Fruit fly (Drosophila melanogaster) whole organism, embryonic: ENCODE results near the gene ND-18.
A peak's percentile ranks its signal among the peaks of the same experiment; 100 is the strongest.

Experiments
- Atf-2 ChIP-seq: fragments of 200-800 bp; sonication (Bioruptor generic); optimal IDR thresholded peaks from 2 replicates; lab custom pipeline; 2016; ENCODE audit warnings: missing biosample characterization, missing genetic modification characterization
- B-H1 ChIP-seq: fragments of 200-800 bp; sonication (Bioruptor generic); IDR thresholded peaks from 3 replicates; pipeline ENCODE4 v1.3.6; 2022; ENCODE audit warnings: missing biosample characterization, missing genetic modification characterization
- Bgb ChIP-seq: fragments of 200-800 bp; sonication (Bioruptor generic); IDR thresholded peaks from 2 replicates; pipeline ENCODE4 v1.3.6; 2022; ENCODE audit warnings: missing biosample characterization, missing genetic modification characterization; ENCODE audit not compliant: partially characterized antibody
- CG10274 ChIP-seq: fragments of 200-800 bp; sonication (Bioruptor generic); optimal IDR thresholded peaks from 3 replicates; lab custom pipeline; 2017; ENCODE audit warnings: missing biosample characterization, mild to moderate bottlenecking, missing genetic modification characterization
- CG11456 ChIP-seq: fragments of 200-800 bp; sonication (Bioruptor generic); IDR thresholded peaks from 3 replicates; pipeline ENCODE4 v1.3.6; 2022; ENCODE audit warnings: missing biosample characterization, missing genetic modification characterization
- CG11560 ChIP-seq: fragments of 200-800 bp; sonication (Bioruptor generic); IDR thresholded peaks from 3 replicates; pipeline ENCODE4 v1.3.6; 2022; ENCODE audit warnings: missing biosample characterization, missing genetic modification characterization
- CG13287 ChIP-seq: fragments of 200-800 bp; sonication (Bioruptor generic); IDR thresholded peaks from 2 replicates; pipeline ENCODE4 v1.3.6; 2022; ENCODE audit warnings: missing biosample characterization, missing genetic modification characterization; ENCODE audit not compliant: partially characterized antibody
- CG13424 ChIP-seq: fragments of 200-800 bp; sonication (Bioruptor generic); optimal IDR thresholded peaks from 2 replicates; lab custom pipeline; 2019; ENCODE audit warnings: missing biosample characterization, mild to moderate bottlenecking, missing genetic modification characterization, moderate library complexity
- CG13624 ChIP-seq: fragments of 200-800 bp; sonication (Bioruptor generic); optimal IDR thresholded peaks from 2 replicates; lab custom pipeline; 2016; ENCODE audit warnings: missing biosample characterization, missing genetic modification characterization
- CG14860 ChIP-seq: fragments of 200-800 bp; sonication (Bioruptor generic); IDR thresholded peaks from 3 replicates; pipeline ENCODE4 v1.3.6; 2022; ENCODE audit warnings: missing biosample characterization, missing genetic modification characterization; ENCODE audit not compliant: partially characterized antibody
- CG14965 ChIP-seq: fragments of 200-800 bp; sonication (Bioruptor generic); optimal IDR thresholded peaks from 2 replicates; lab custom pipeline; 2016; ENCODE audit warnings: missing biosample characterization, missing genetic modification characterization, borderline replicate concordance
- CG15479 ChIP-seq: fragments of 200-800 bp; sonication (Bioruptor generic); optimal IDR thresholded peaks from 3 replicates; lab custom pipeline; 2019; ENCODE audit warnings: missing biosample characterization, mild to moderate bottlenecking, missing genetic modification characterization, moderate library complexity
- CG15601 ChIP-seq: fragments of 200-800 bp; sonication (Bioruptor generic); optimal IDR thresholded peaks from 3 replicates; lab custom pipeline; 2019; ENCODE audit warnings: missing biosample characterization, mild to moderate bottlenecking, missing genetic modification characterization, moderate library complexity
- CG15696 ChIP-seq: fragments of 200-800 bp; sonication (Bioruptor generic); optimal IDR thresholded peaks from 2 replicates; lab custom pipeline; 2019; ENCODE audit warnings: missing biosample characterization, mild to moderate bottlenecking, missing genetic modification characterization, moderate library complexity
- CG16779 ChIP-seq: fragments of 200-800 bp; sonication (Bioruptor generic); IDR thresholded peaks from 2 replicates; pipeline ENCODE4 v1.3.6; 2022; ENCODE audit warnings: missing biosample characterization, missing genetic modification characterization
- CG16815 ChIP-seq: fragments of 200-800 bp; sonication (Bioruptor generic); optimal IDR thresholded peaks from 3 replicates; lab custom pipeline; 2017; ENCODE audit warnings: missing biosample characterization, mild to moderate bottlenecking, missing genetic modification characterization
- CG2116 ChIP-seq: fragments of 200-800 bp; sonication (Bioruptor generic); optimal IDR thresholded peaks from 3 replicates; lab custom pipeline; 2018; ENCODE audit warnings: missing biosample characterization, mild to moderate bottlenecking, missing genetic modification characterization
- CG2129 ChIP-seq: fragments of 200-800 bp; sonication (Bioruptor generic); IDR thresholded peaks from 2 replicates; pipeline ENCODE4 v1.3.6; 2022; ENCODE audit warnings: missing biosample characterization, missing genetic modification characterization; ENCODE audit not compliant: partially characterized antibody
- CG4404 ChIP-seq: fragments of 200-800 bp; sonication (Bioruptor generic); IDR thresholded peaks from 2 replicates; pipeline ENCODE4 v1.3.6; 2022; ENCODE audit warnings: missing biosample characterization, missing genetic modification characterization
- CG5180 ChIP-seq: fragments of 200-800 bp; sonication (Bioruptor generic); optimal IDR thresholded peaks from 3 replicates; lab custom pipeline; 2017; ENCODE audit warnings: missing biosample characterization, missing genetic modification characterization, mild to moderate bottlenecking, moderate library complexity, missing genetic modification reagents
- CG6683 ChIP-seq: fragments of 200-800 bp; sonication (Bioruptor generic); optimal IDR thresholded peaks from 2 replicates; lab custom pipeline; 2017; ENCODE audit warnings: missing biosample characterization, mild to moderate bottlenecking, missing genetic modification characterization, missing genetic modification reagents
- CG7372 ChIP-seq: fragments of 200-800 bp; sonication (Bioruptor generic); IDR thresholded peaks from 2 replicates; pipeline ENCODE4 v1.3.6; 2022; ENCODE audit warnings: missing biosample characterization, missing genetic modification characterization
- CG9215 ChIP-seq: fragments of 200-800 bp; sonication (Bioruptor generic); IDR thresholded peaks from 2 replicates; pipeline ENCODE4 v1.3.6; 2022; ENCODE audit warnings: missing biosample characterization, missing genetic modification characterization
- CG9727 ChIP-seq: fragments of 200-800 bp; sonication (Bioruptor generic); optimal IDR thresholded peaks from 3 replicates; lab custom pipeline; 2017; ENCODE audit warnings: missing biosample characterization, mild to moderate bottlenecking, missing genetic modification characterization
- CHES-1-like ChIP-seq: fragments of 200-800 bp; sonication (Bioruptor generic); optimal IDR thresholded peaks from 2 replicates; lab custom pipeline; 2016; ENCODE audit warnings: missing biosample characterization, missing genetic modification characterization
- Doc3 ChIP-seq: fragments of 200-800 bp; sonication (Bioruptor generic); IDR thresholded peaks from 3 replicates; pipeline ENCODE4 v1.3.6; 2022; ENCODE audit warnings: missing biosample characterization, missing genetic modification characterization; ENCODE audit not compliant: partially characterized antibody
- Fer2 ChIP-seq: fragments of 200-800 bp; sonication (Bioruptor generic); optimal IDR thresholded peaks from 2 replicates; lab custom pipeline; 2018; ENCODE audit warnings: missing biosample characterization, mild to moderate bottlenecking, missing genetic modification characterization, moderate library complexity
- Med ChIP-seq: fragments of 200-800 bp; sonication (Bioruptor generic); peaks from one replicate; lab custom pipeline; 2016; ENCODE audit warnings: missing biosample characterization, missing genetic modification characterization, mild to moderate bottlenecking, inconsistent platforms, moderate library complexity
- NfI ChIP-seq: fragments of 200-800 bp; sonication (Bioruptor generic); optimal IDR thresholded peaks from 3 replicates; lab custom pipeline; 2018; ENCODE audit warnings: missing biosample characterization, mild to moderate bottlenecking, missing genetic modification characterization, moderate library complexity
- ase ChIP-seq: fragments of 200-800 bp; sonication (Bioruptor generic); IDR thresholded peaks from 3 replicates; pipeline ENCODE4 v1.3.6; 2022; ENCODE audit warnings: missing biosample characterization, missing genetic modification characterization
- ato ChIP-seq: fragments of 200-800 bp; sonication (Bioruptor generic); IDR thresholded peaks from 2 replicates; pipeline ENCODE4 v1.3.6; 2022; ENCODE audit warnings: missing biosample characterization, missing genetic modification characterization; ENCODE audit not compliant: partially characterized antibody
- dan ChIP-seq: fragments of 200-800 bp; sonication (Bioruptor generic); IDR thresholded peaks from 2 replicates; pipeline ENCODE4 v1.3.6; 2022; ENCODE audit warnings: missing biosample characterization, missing genetic modification characterization
- grau ChIP-seq: fragments of 200-800 bp; optimal IDR thresholded peaks from 3 replicates; lab custom pipeline; 2019; ENCODE audit warnings: missing biosample characterization, mild to moderate bottlenecking, missing genetic modification characterization, moderate library complexity
- ham ChIP-seq: fragments of 200-800 bp; sonication (Bioruptor generic); IDR thresholded peaks from 2 replicates; pipeline ENCODE4 v1.3.6; 2022; ENCODE audit warnings: missing biosample characterization, missing genetic modification characterization
- hbn ChIP-seq: fragments of 200-800 bp; sonication (Bioruptor generic); IDR thresholded peaks from 2 replicates; pipeline ENCODE4 v1.3.6; 2022; ENCODE audit warnings: missing biosample characterization, missing genetic modification characterization; ENCODE audit not compliant: partially characterized antibody
- hth ChIP-seq: fragments of >200 bp; optimal IDR thresholded peaks from 2 replicates; lab custom pipeline; 2017; ENCODE audit warnings: inconsistent platforms
- mam ChIP-seq: fragments of 200-800 bp; sonication (Bioruptor generic); optimal IDR thresholded peaks from 3 replicates; lab custom pipeline; 2016; ENCODE audit warnings: missing biosample characterization, missing genetic modification characterization
- nau ChIP-seq: fragments of 200-800 bp; sonication (Bioruptor generic); optimal IDR thresholded peaks from 3 replicates; lab custom pipeline; 2017; ENCODE audit warnings: missing biosample characterization, mild to moderate bottlenecking, missing genetic modification characterization, missing genetic modification reagents
- pita ChIP-seq: fragments of 200-800 bp; sonication (Bioruptor generic); optimal IDR thresholded peaks from 2 replicates; lab custom pipeline; 2017; ENCODE audit warnings: missing biosample characterization, mild to moderate bottlenecking, missing genetic modification characterization
- pum ChIP-seq: fragments of 200-800 bp; sonication (Bioruptor generic); optimal IDR thresholded peaks from 2 replicates; lab custom pipeline; 2016; ENCODE audit warnings: missing biosample characterization, missing genetic modification characterization
- row ChIP-seq: fragments of 200-800 bp; sonication (Bioruptor generic); IDR thresholded peaks from 3 replicates; pipeline ENCODE4 v1.3.6; 2022; ENCODE audit warnings: missing biosample characterization, missing genetic modification characterization
- schlank ChIP-seq: fragments of 200-800 bp; sonication (Bioruptor generic); optimal IDR thresholded peaks from 2 replicates; lab custom pipeline; 2018; ENCODE audit warnings: missing biosample characterization, mild to moderate bottlenecking, missing genetic modification characterization
- ttk ChIP-seq: fragments of 200-800 bp; sonication (Bioruptor generic); IDR thresholded peaks from 2 replicates; pipeline ENCODE4 v2.1.2; 2022; ENCODE audit warnings: missing biosample characterization, missing genetic modification characterization
- zfh1 ChIP-seq: fragments of 200-800 bp; sonication (Bioruptor generic); IDR thresholded peaks from 3 replicates; pipeline ENCODE4 v1.3.6; 2022; ENCODE audit warnings: missing biosample characterization, missing genetic modification characterization
- zfh2 ChIP-seq: fragments of 200-800 bp; sonication (Bioruptor generic); optimal IDR thresholded peaks from 2 replicates; lab custom pipeline; 2016; ENCODE audit warnings: missing biosample characterization, missing genetic modification characterization

The ND-18 gene

DNA sequence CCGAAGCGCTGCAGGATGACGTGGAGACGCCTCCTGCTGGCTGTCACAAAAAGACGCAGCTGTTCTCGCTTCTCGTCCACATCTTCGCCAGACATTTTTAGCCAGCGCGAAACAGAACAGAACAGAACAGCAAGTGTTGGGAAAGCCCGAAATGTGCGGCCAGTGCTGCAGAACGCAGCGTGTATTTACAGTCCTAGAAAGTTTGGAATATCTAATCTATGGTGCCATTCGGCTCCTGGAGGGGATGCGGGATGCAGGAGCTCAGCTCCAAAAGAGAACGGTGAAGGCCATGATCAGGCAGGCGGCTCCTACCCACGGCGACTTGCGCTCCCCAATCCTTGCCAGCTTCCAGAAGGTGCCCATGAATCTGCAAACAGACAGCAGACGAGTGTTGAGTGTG lies 2.1 kb downstream of the ND-18 start, which contains the start of gene CG12204 (continued):
- TF ChIP-seq Med (peak; percentile 91), ham (GFP tag; lab: Robert Waterston, UW) (no peak), CG13287 (GFP tag; lab: Robert Waterston, UW) (no peak; the same call in 1 of the 2 replicates), CG15696 (tag; lab: Kevin White, UChicago) (no peak), Atf-2 (GFP tag; lab: Kevin White, UChicago) (no peak), nau (GFP tag; lab: Kevin White, UChicago) (no peak), CG6683 (no peak), CG14965 (GFP tag; lab: Kevin White, UChicago) (no peak), CG9215 (no peak), CG2129 (no peak), CG9727 (GFP tag; lab: Kevin White, UChicago) (no peak), B-H1 (no peak), CG11560 (no peak), row (no peak), CG4404 (GFP tag; lab: Robert Waterston, UW) (no peak), Fer2 (tag; lab: Kevin White, UChicago) (no peak), ttk (GFP tag; lab: Robert Waterston, UW) (no peak), ato (GFP tag; lab: Robert Waterston, UW) (no peak), CG7372 (GFP tag; lab: Robert Waterston, UW) (no peak), CG5180 (GFP tag; lab: Kevin White, UChicago) (no peak), pita (GFP tag; lab: Kevin White, UChicago) (no peak), CG16815 (no peak), ase (GFP tag; lab: Robert Waterston, UW) (no peak), CG13424 (no peak), CG10274 (GFP tag; lab: Kevin White, UChicago) (no peak), CG15601 (tag; lab: Kevin White, UChicago) (no peak), grau (tag; lab: Kevin White, UChicago) (no peak), pum (GFP tag; lab: Kevin White, UChicago) (no peak), zfh2 (GFP tag; lab: Kevin White, UChicago) (no peak), Doc3 (GFP tag; lab: Robert Waterston, UW) (no peak), CG15479 (GFP tag; lab: Kevin White, UChicago) (no peak), dan (GFP tag; lab: Robert Waterston, UW) (no peak), Bgb (GFP tag; lab: Robert Waterston, UW) (no peak), schlank (tag; lab: Kevin White, UChicago) (no peak), CG2116 (GFP tag; lab: Kevin White, UChicago) (no peak), hth (lab: Kevin White, UChicago) (no peak), NfI (GFP tag; lab: Kevin White, UChicago) (no peak), CG13624 (GFP tag; lab: Kevin White, UChicago) (no peak), hbn (GFP tag; lab: Robert Waterston, UW) (no peak), CG14860 (GFP tag; lab: Robert Waterston, UW) (no peak), CHES-1-like (GFP tag; lab: Kevin White, UChicago) (no peak), CG11456 (GFP tag; lab: Robert Waterston, UW) (no peak), CG16779 (GFP tag; lab: Robert Waterston, UW) (no peak), zfh1 (no peak), mam (GFP tag; lab: Kevin White, UChicago) (no peak)
